Fruit fly (Drosophila melanogaster) whole organism, embryonic: ENCODE data around the gene Polr3F.

ENCODE experiments used
- Ada2b ChIP-seq: fragments of 200-800 bp; sonication (Bioruptor generic); IDR thresholded peaks from 2 replicates; pipeline ENCODE4 v1.3.6; 2022; ENCODE audit warnings: missing biosample characterization, missing genetic modification characterization
- Aef1 ChIP-seq: fragments of 200-800 bp; sonication (Bioruptor generic); IDR thresholded peaks from 3 replicates; pipeline ENCODE4 v1.3.6; 2022; ENCODE audit warnings: missing biosample characterization, missing genetic modification characterization
- Atf6 ChIP-seq: fragments of 200-800 bp; sonication (Bioruptor generic); IDR thresholded peaks from 2 replicates; pipeline ENCODE4 v1.3.6; 2022; ENCODE audit warnings: missing biosample characterization, missing genetic modification characterization
- CG10147 ChIP-seq: fragments of 200-800 bp; sonication (Bioruptor generic); optimal IDR thresholded peaks from 2 replicates; lab custom pipeline; 2019; ENCODE audit warnings: missing biosample characterization, mild to moderate bottlenecking, missing genetic modification characterization, moderate library complexity
- CG12391 ChIP-seq: fragments of 200-800 bp; sonication (Bioruptor generic); optimal IDR thresholded peaks from 3 replicates; lab custom pipeline; 2018; ENCODE audit warnings: missing biosample characterization, mild to moderate bottlenecking, missing genetic modification characterization, moderate library complexity
- CG13296 ChIP-seq: fragments of 200-800 bp; sonication (Bioruptor generic); optimal IDR thresholded peaks from 3 replicates; lab custom pipeline; 2018; ENCODE audit warnings: missing biosample characterization, mild to moderate bottlenecking, missing genetic modification characterization
- CG13424 ChIP-seq: fragments of 200-800 bp; sonication (Bioruptor generic); optimal IDR thresholded peaks from 2 replicates; lab custom pipeline; 2019; ENCODE audit warnings: missing biosample characterization, mild to moderate bottlenecking, missing genetic modification characterization, moderate library complexity
- CG14441 ChIP-seq: fragments of 200-800 bp; sonication (Bioruptor generic); IDR thresholded peaks from 2 replicates; pipeline ENCODE4 v1.3.6; 2022; ENCODE audit warnings: missing biosample characterization, missing genetic modification characterization
- CG15514 ChIP-seq: fragments of 200-800 bp; sonication (Bioruptor generic); optimal IDR thresholded peaks from 3 replicates; lab custom pipeline; 2017; ENCODE audit warnings: missing biosample characterization, missing genetic modification characterization, mild to moderate bottlenecking, moderate library complexity, missing genetic modification reagents
- CG15601 ChIP-seq: fragments of 200-800 bp; sonication (Bioruptor generic); optimal IDR thresholded peaks from 3 replicates; lab custom pipeline; 2019; ENCODE audit warnings: missing biosample characterization, mild to moderate bottlenecking, missing genetic modification characterization, moderate library complexity
- CG18476 ChIP-seq: fragments of 200-800 bp; sonication (Bioruptor generic); optimal IDR thresholded peaks from 2 replicates; lab custom pipeline; 2016; ENCODE audit warnings: missing biosample characterization, mild to moderate bottlenecking, missing genetic modification characterization
- CG2202 ChIP-seq: fragments of 200-800 bp; sonication (Bioruptor generic); optimal IDR thresholded peaks from 2 replicates; lab custom pipeline; 2018; ENCODE audit warnings: missing biosample characterization, mild to moderate bottlenecking, missing genetic modification characterization
- CG7963 ChIP-seq: fragments of 200-800 bp; sonication (Bioruptor generic); IDR thresholded peaks from 3 replicates; pipeline ENCODE4 v1.3.6; 2022; ENCODE audit warnings: missing biosample characterization, missing genetic modification characterization; ENCODE audit not compliant: partially characterized antibody
- CG8290 ChIP-seq, 3 experiments: fragments of 200-800 bp; sonication (Bioruptor generic); optimal IDR thresholded peaks; 2 replicates each; lab custom pipeline; 2016 to 2019; ENCODE audit warnings: missing biosample characterization in 3 of 3, missing genetic modification characterization in 3 of 3, mild to moderate bottlenecking in 2 of 3, moderate library complexity in 1 of 3
- CG9932 ChIP-seq: fragments of 200-800 bp; sonication (Bioruptor generic); IDR thresholded peaks from 2 replicates; pipeline ENCODE4 v1.3.6; 2022; ENCODE audit warnings: missing biosample characterization, missing genetic modification characterization
- Camta ChIP-seq: fragments of 200-800 bp; sonication (Bioruptor generic); optimal IDR thresholded peaks from 2 replicates; lab custom pipeline; 2016; ENCODE audit warnings: missing biosample characterization, missing genetic modification characterization
- Dbx ChIP-seq: fragments of 200-800 bp; sonication (Bioruptor generic); IDR thresholded peaks from 3 replicates; pipeline ENCODE4 v1.3.6; 2022; ENCODE audit warnings: missing biosample characterization, missing genetic modification characterization
- Drgx ChIP-seq: fragments of 200-800 bp; sonication (Bioruptor generic); IDR thresholded peaks from 2 replicates; pipeline ENCODE4 v1.3.6; 2022; ENCODE audit warnings: missing biosample characterization, missing genetic modification characterization
- E2f2 ChIP-seq: fragments of 200-800 bp; sonication (Bioruptor generic); IDR thresholded peaks from 2 replicates; pipeline ENCODE4 v1.3.6; 2022; ENCODE audit warnings: missing biosample characterization, missing genetic modification characterization
- Ets97D ChIP-seq: fragments of 200-800 bp; sonication (Bioruptor generic); optimal IDR thresholded peaks from 3 replicates; lab custom pipeline; 2016; ENCODE audit warnings: missing biosample characterization, missing genetic modification characterization
- Fer1 ChIP-seq: fragments of 200-800 bp; sonication (Bioruptor generic); optimal IDR thresholded peaks from 2 replicates; lab custom pipeline; 2017; ENCODE audit warnings: missing biosample characterization, mild to moderate bottlenecking, missing genetic modification characterization
- Hmr ChIP-seq: fragments of 200-800 bp; sonication (Bioruptor generic); optimal IDR thresholded peaks from 3 replicates; lab custom pipeline; 2017; ENCODE audit warnings: mild to moderate bottlenecking, missing biosample characterization, missing genetic modification reagents, missing genetic modification characterization
- Hsf ChIP-seq: fragments of 200-800 bp; sonication (Bioruptor generic); optimal IDR thresholded peaks from 3 replicates; lab custom pipeline; 2016; ENCODE audit warnings: missing biosample characterization, missing genetic modification characterization
- Myb ChIP-seq: fragments of 200-800 bp; sonication (Bioruptor generic); optimal IDR thresholded peaks from 2 replicates; lab custom pipeline; 2016; ENCODE audit warnings: missing biosample characterization, missing genetic modification characterization
- Pdp1 ChIP-seq, 2 experiments: fragments of 200-800 bp; sonication (Bioruptor generic); optimal IDR thresholded peaks; 3 replicates each; lab custom pipeline; 2016; ENCODE audit warnings: missing biosample characterization in 2 of 2, missing genetic modification characterization in 2 of 2, mild to moderate bottlenecking in 1 of 2, moderate library complexity in 1 of 2
- Sox100B ChIP-seq: fragments of 200-800 bp; sonication (Bioruptor generic); optimal IDR thresholded peaks from 3 replicates; lab custom pipeline; 2018; ENCODE audit warnings: missing biosample characterization, mild to moderate bottlenecking, missing genetic modification characterization
- Sox102F ChIP-seq: fragments of 200-800 bp; sonication (Bioruptor generic); optimal IDR thresholded peaks from 2 replicates; lab custom pipeline; 2018; ENCODE audit warnings: missing biosample characterization, mild to moderate bottlenecking, missing genetic modification characterization, moderate library complexity
- YL-1 ChIP-seq: fragments of 200-800 bp; sonication (Bioruptor generic); optimal IDR thresholded peaks from 3 replicates; lab custom pipeline; 2017; ENCODE audit warnings: missing biosample characterization, mild to moderate bottlenecking, missing genetic modification characterization
- abd-A ChIP-seq: fragments of 200-800 bp; sonication (Bioruptor generic); optimal IDR thresholded peaks from 3 replicates; lab custom pipeline; 2019; ENCODE audit warnings: missing biosample characterization, mild to moderate bottlenecking, missing genetic modification characterization, moderate library complexity
- az2 ChIP-seq: fragments of 200-800 bp; sonication (Bioruptor generic); optimal IDR thresholded peaks from 3 replicates; lab custom pipeline; 2016; ENCODE audit warnings: missing biosample characterization, missing genetic modification characterization
- br ChIP-seq: fragments of >200 bp; optimal IDR thresholded peaks from 2 replicates; lab custom pipeline; 2017
- bsh ChIP-seq, 2 experiments: fragments of 200-800 bp; sonication (Bioruptor generic); optimal IDR thresholded peaks; 2 replicates each; lab custom pipeline; 2017 to 2018; ENCODE audit warnings: mild to moderate bottlenecking in 2 of 2, missing biosample characterization in 2 of 2, missing genetic modification characterization in 2 of 2, moderate library complexity in 1 of 2
- caup ChIP-seq: fragments of 200-800 bp; sonication (Bioruptor generic); optimal IDR thresholded peaks from 3 replicates; lab custom pipeline; 2017; ENCODE audit warnings: missing biosample characterization, mild to moderate bottlenecking, missing genetic modification characterization, moderate library complexity; ENCODE audit not compliant: severe bottlenecking
- cg ChIP-seq: fragments of 200-800 bp; sonication (Bioruptor generic); optimal IDR thresholded peaks from 3 replicates; lab custom pipeline; 2019; ENCODE audit warnings: missing biosample characterization, mild to moderate bottlenecking, missing genetic modification characterization, moderate library complexity
- ci ChIP-seq: fragments of 200-800 bp; sonication (Bioruptor generic); IDR thresholded peaks from 3 replicates; pipeline ENCODE4 v1.3.6; 2022; ENCODE audit warnings: missing biosample characterization, missing genetic modification characterization
- dmrt99B ChIP-seq: fragments of 200-800 bp; sonication (Bioruptor generic); optimal IDR thresholded peaks from 2 replicates; lab custom pipeline; 2018; ENCODE audit warnings: missing biosample characterization, mild to moderate bottlenecking, missing genetic modification characterization, moderate library complexity
- esg ChIP-seq: fragments of 200-800 bp; sonication (Bioruptor generic); conservative IDR thresholded peaks from 2 replicates; pipeline ENCODE4 v1.3.6; 2022; ENCODE audit warnings: missing biosample characterization, missing genetic modification characterization
- gsb-n ChIP-seq: fragments of 200-800 bp; sonication (Bioruptor generic); optimal IDR thresholded peaks from 3 replicates; lab custom pipeline; 2018; ENCODE audit warnings: missing biosample characterization, mild to moderate bottlenecking, missing genetic modification characterization
- ham ChIP-seq: fragments of 200-800 bp; sonication (Bioruptor generic); IDR thresholded peaks from 2 replicates; pipeline ENCODE4 v1.3.6; 2022; ENCODE audit warnings: missing biosample characterization, missing genetic modification characterization
- lab ChIP-seq: fragments of 200-800 bp; sonication (Bioruptor generic); optimal IDR thresholded peaks from 3 replicates; lab custom pipeline; 2017; ENCODE audit warnings: missing biosample characterization, missing genetic modification characterization, mild to moderate bottlenecking, moderate library complexity, missing genetic modification reagents
- nmo ChIP-seq: fragments of 200-800 bp; sonication (Bioruptor generic); optimal IDR thresholded peaks from 2 replicates; lab custom pipeline; 2018; ENCODE audit warnings: missing biosample characterization, mild to moderate bottlenecking, missing genetic modification characterization, moderate library complexity
- pho ChIP-seq: fragments of 200-800 bp; sonication (Bioruptor generic); optimal IDR thresholded peaks from 2 replicates; lab custom pipeline; 2016; ENCODE audit warnings: missing biosample characterization, missing genetic modification characterization
- slbo ChIP-seq: fragments of 200-800 bp; sonication (Bioruptor generic); IDR thresholded peaks from 2 replicates; pipeline ENCODE4 v1.3.6; 2022; ENCODE audit warnings: missing biosample characterization, missing genetic modification characterization
- slou ChIP-seq: fragments of 200-800 bp; sonication (Bioruptor generic); optimal IDR thresholded peaks from 3 replicates; lab custom pipeline; 2016; ENCODE audit warnings: missing biosample characterization, missing genetic modification characterization
- tgo ChIP-seq: fragments of 200-800 bp; sonication (Bioruptor generic); IDR thresholded peaks from 3 replicates; pipeline ENCODE4 v1.3.6; 2022; ENCODE audit warnings: missing biosample characterization, missing genetic modification characterization
- unpg ChIP-seq: fragments of 200-800 bp; sonication (Bioruptor generic); optimal IDR thresholded peaks from 3 replicates; lab custom pipeline; 2018; ENCODE audit warnings: missing biosample characterization, mild to moderate bottlenecking, missing genetic modification characterization, moderate library complexity
- wor ChIP-seq: fragments of 200-800 bp; sonication (Bioruptor generic); IDR thresholded peaks from 2 replicates; pipeline ENCODE4 v1.3.6; 2022; ENCODE audit warnings: missing biosample characterization, missing genetic modification characterization

Polr3F gene

dm6 chr3R:22367126-22368076, at the start of gene Polr3F, which contains the start of gene PyK (continued):
- TF ChIP-seq E2f2 (peak; percentile 71), Dbx (GFP tag; lab: Robert Waterston, UW) (no peak), lab (GFP tag; lab: Kevin White, UChicago) (peak; percentile 43), dmrt99B (tag; lab: Kevin White, UChicago) (peak; percentile 3), Pdp1 (GFP tag; optimal IDR thresholded peaks at IDR 0.05; lab: Kevin White, UChicago) (peak in 1 of 2 experiments; percentile 79), cg (peak; percentile 25), Drgx (peak; percentile 14; the same call in 1 of the 2 replicates), abd-A (peak; percentile 29), Camta (GFP tag; lab: Kevin White, UChicago) (peak; percentile 46), ham (GFP tag; lab: Robert Waterston, UW) (no peak), unpg (GFP tag; lab: Kevin White, UChicago) (peak; percentile 53), bsh (GFP tag; optimal IDR thresholded peaks at IDR 0.05; lab: Kevin White, UChicago) (peak in 1 of 2 experiments; percentile 46), CG13296 (GFP tag; lab: Kevin White, UChicago) (peak; percentile 4), Sox102F (GFP tag; lab: Kevin White, UChicago) (peak; percentile 30), ci (GFP tag; lab: Robert Waterston, UW) (peak; percentile 33; the same call in 1 of the 3 replicates), esg (GFP tag; lab: Robert Waterston, UW) (no peak), pho (peak; percentile 25), Hsf (GFP tag; lab: Kevin White, UChicago) (peak; percentile 22), CG12391 (tag; lab: Kevin White, UChicago) (peak; percentile 73), Fer1 (GFP tag; lab: Kevin White, UChicago) (no peak), CG14441 (GFP tag; lab: Robert Waterston, UW) (peak; percentile 36; the same call in 1 of the 2 replicates), CG15601 (peak; percentile 40), gsb-n (tag; lab: Kevin White, UChicago) (peak; percentile 13), CG2202 (tag; lab: Kevin White, UChicago) (peak; percentile 15), Sox100B (GFP tag; lab: Kevin White, UChicago) (peak; percentile 11), nmo (GFP tag; lab: Kevin White, UChicago) (peak; percentile 54), br (lab: Kevin White, UChicago) (no peak), YL-1 (GFP tag; lab: Kevin White, UChicago) (peak; percentile 51), slbo (GFP tag; lab: Robert Waterston, UW) (0 out of 2 replicates have a peak, but pooled peaks have one; percentile 17), Atf6 (GFP tag; lab: Robert Waterston, UW) (peak; percentile 48; the same call in 1 of the 2 replicates), slou (GFP tag; lab: Kevin White, UChicago) (no peak), CG15514 (GFP tag; lab: Kevin White, UChicago) (peak; percentile 66), CG13424 (tag; lab: Kevin White, UChicago) (peak; percentile 46), caup (GFP tag; lab: Kevin White, UChicago) (peak; percentile 38), CG10147 (peak; percentile 14), Ada2b (GFP tag; lab: Robert Waterston, UW) (no peak; the same call in 1 of the 2 replicates), CG7963 (GFP tag; lab: Robert Waterston, UW) (no peak), wor (GFP tag; lab: Robert Waterston, UW) (no peak), az2 (GFP tag; lab: Kevin White, UChicago) (no peak), tgo (GFP tag; lab: Robert Waterston, UW) (no peak), Ets97D (GFP tag; lab: Kevin White, UChicago) (peak; percentile 36), Myb (GFP tag; lab: Kevin White, UChicago) (peak; percentile 69), CG18476 (peak; percentile 24), Hmr (peak; percentile 51), CG8290 (GFP tag; optimal IDR thresholded peaks at IDR 0.05; lab: Kevin White, UChicago) (no peak), CG8290 (tag; optimal IDR thresholded peaks at IDR 0.05; lab: Kevin White, UChicago) (peak in 1 of 2 experiments; percentile 40), CG9932 (GFP tag; lab: Robert Waterston, UW) (peak; percentile 47; the same call in 1 of the 2 replicates), Aef1 (GFP tag; lab: Robert Waterston, UW) (peak; percentile 12; the same call in 1 of the 3 replicates)
